Worm (Caenorhabditis elegans) whole organism, young adult: ENCODE measurements around the gene str-84.

Source experiments
- B0336.3 ChIP-seq: fragments of 200-800 bp; sonication (Bioruptor generic); IDR thresholded peaks from 2 replicates; pipeline ENCODE4 v1.3.6; 2022; ENCODE audit warnings: missing genetic modification characterization, missing compliant biosample characterization
- C06A6.2 ChIP-seq: fragments of 200-800 bp; sonication (Bioruptor generic); conservative IDR thresholded peaks from 2 replicates; pipeline ENCODE4 v1.3.6; 2022; ENCODE audit warnings: missing genetic modification characterization, missing compliant biosample characterization
- F10E7.11 ChIP-seq: sonication (generic microtip); optimal IDR thresholded peaks from 2 replicates; lab custom pipeline; 2017; ENCODE audit warnings: mild to moderate bottlenecking, missing genetic modification characterization, moderate library complexity, missing compliant biosample characterization
- F23B12.7 ChIP-seq: sonication (generic microtip); optimal IDR thresholded peaks from 2 replicates; lab custom pipeline; 2017; ENCODE audit warnings: missing genetic modification characterization, mild to moderate bottlenecking, missing compliant biosample characterization, antibody characterized with exemption, moderate library complexity; ENCODE audit not compliant: insufficient read depth
- F33H1.4 ChIP-seq: fragments of 200-800 bp; sonication (Bioruptor generic); IDR thresholded peaks from 2 replicates; pipeline ENCODE4 v1.3.6; 2022; ENCODE audit warnings: missing genetic modification reagents, missing genetic modification characterization, missing compliant biosample characterization
- Y53F4B.3 ChIP-seq: fragments of 200-800 bp; sonication (Bioruptor generic); IDR thresholded peaks from 2 replicates; pipeline ENCODE4 v1.3.6; 2022; ENCODE audit warnings: missing genetic modification reagents, missing genetic modification characterization, missing compliant biosample characterization
- Y67H2A.10 ChIP-seq: fragments of 200-800 bp; sonication (Bioruptor generic); conservative IDR thresholded peaks from 2 replicates; pipeline ENCODE4 v1.3.6; 2022; ENCODE audit warnings: missing genetic modification reagents, missing genetic modification characterization, missing compliant biosample characterization
- ama-1 ChIP-seq, 3 experiments: fragments of 150-350 bp in 1 of 3; sonication (generic microtip) in 2 of 3; optimal IDR thresholded peaks; 2 replicates each; lab custom pipeline; 2014 to 2018; ENCODE audit warnings: missing biosample characterization in 2 of 3, missing genetic modification characterization in 2 of 3, missing genetic modification reagents in 2 of 3
- aptf-3 ChIP-seq: fragments of 200-800 bp; sonication (Bioruptor generic); IDR thresholded peaks from 2 replicates; pipeline ENCODE4 v1.3.6; 2022; ENCODE audit warnings: missing genetic modification characterization, missing compliant biosample characterization
- athp-1 ChIP-seq: sonication (generic microtip); optimal IDR thresholded peaks from 2 replicates; lab custom pipeline; 2017; ENCODE audit warnings: mild to moderate bottlenecking, missing genetic modification characterization, missing compliant biosample characterization
- attf-5 ChIP-seq: fragments of 200-800 bp; sonication (Bioruptor generic); optimal IDR thresholded peaks from 2 replicates; lab custom pipeline; 2018; ENCODE audit warnings: mild to moderate bottlenecking, missing genetic modification characterization, missing compliant biosample characterization
- attf-6 ChIP-seq: fragments of 200-800 bp; sonication (Bioruptor generic); IDR thresholded peaks from 2 replicates; pipeline ENCODE4 v1.3.6; 2022; ENCODE audit warnings: missing genetic modification reagents, missing genetic modification characterization, missing compliant biosample characterization
- cebp-1 ChIP-seq, 2 experiments: fragments of 200-800 bp in 1 of 2; sonication (Bioruptor generic) in 1 of 2; sonication (generic microtip) in 1 of 2; IDR thresholded peaks in 1 of 2; optimal IDR thresholded peaks in 1 of 2; 2 replicates each; pipeline versions ENCODE4 v1.3.6 to Lab custom; 2017 to 2022; ENCODE audit warnings: missing compliant biosample characterization in 2 of 2, missing genetic modification characterization in 2 of 2, mild to moderate bottlenecking in 1 of 2, missing genetic modification reagents in 1 of 2, moderate library complexity in 1 of 2
- ceh-27 ChIP-seq: fragments of 200-800 bp; sonication (Bioruptor generic); optimal IDR thresholded peaks from 2 replicates; lab custom pipeline; 2018; ENCODE audit warnings: mild to moderate bottlenecking, missing genetic modification characterization, moderate library complexity, missing compliant biosample characterization
- efl-1 ChIP-seq: fragments of 150-350 bp; optimal IDR thresholded peaks from 2 replicates; lab custom pipeline; 2014; ENCODE audit warnings: missing biosample characterization, missing genetic modification reagents, missing genetic modification characterization
- egl-44 ChIP-seq: fragments of 200-800 bp; sonication (Bioruptor generic); IDR thresholded peaks from 2 replicates; pipeline ENCODE4 v1.3.6; 2022; ENCODE audit warnings: missing genetic modification reagents, missing genetic modification characterization, missing compliant biosample characterization
- hlh-12 ChIP-seq: sonication (generic microtip); optimal IDR thresholded peaks from 2 replicates; lab custom pipeline; 2016; ENCODE audit warnings: missing genetic modification characterization, missing compliant biosample characterization
- let-607 ChIP-seq, 2 experiments: fragments of 200-800 bp in 1 of 2; sonication (Bioruptor generic) in 1 of 2; sonication (generic microtip) in 1 of 2; optimal IDR thresholded peaks; 2 replicates each; lab custom pipeline; 2016 to 2018; ENCODE audit warnings: mild to moderate bottlenecking in 2 of 2, missing compliant biosample characterization in 2 of 2, missing genetic modification characterization in 2 of 2, moderate library complexity in 2 of 2, missing genotype in 1 of 2
- lin-35 ChIP-seq, 3 experiments: fragments of 150-350 bp in 2 of 3; sonication (generic microtip) in 1 of 3; optimal IDR thresholded peaks; 2 replicates each; lab custom pipeline; 2014 to 2018; ENCODE audit warnings: missing biosample characterization in 3 of 3, missing genetic modification characterization in 3 of 3, missing genetic modification reagents in 3 of 3
- lin-40 ChIP-seq: sonication (generic microtip); optimal IDR thresholded peaks from 2 replicates; lab custom pipeline; 2016; ENCODE audit warnings: missing genetic modification characterization, mild to moderate bottlenecking, missing compliant biosample characterization, missing genotype, missing genetic modification reagents
- lin-54 ChIP-seq: fragments of 200-800 bp; sonication (Bioruptor generic); optimal IDR thresholded peaks from 2 replicates; lab custom pipeline; 2018; ENCODE audit warnings: mild to moderate bottlenecking, missing genetic modification characterization, missing compliant biosample characterization
- lsl-1 ChIP-seq: fragments of 200-800 bp; sonication (Bioruptor generic); optimal IDR thresholded peaks from 2 replicates; lab custom pipeline; 2018; ENCODE audit warnings: mild to moderate bottlenecking, missing genetic modification characterization, moderate library complexity, missing compliant biosample characterization
- mxl-1 ChIP-seq: sonication (generic microtip); optimal IDR thresholded peaks from 2 replicates; lab custom pipeline; 2016; ENCODE audit warnings: missing genetic modification characterization, missing compliant biosample characterization
- nfya-2 ChIP-seq: fragments of 200-800 bp; sonication (Bioruptor generic); IDR thresholded peaks from 2 replicates; pipeline ENCODE4 v1.3.6; 2022; ENCODE audit warnings: missing genetic modification reagents, missing genetic modification characterization, missing compliant biosample characterization
- nfyb-1 ChIP-seq: fragments of 200-800 bp; sonication (Bioruptor generic); IDR thresholded peaks from 2 replicates; pipeline ENCODE4 v1.3.6; 2022; ENCODE audit warnings: missing genetic modification reagents, missing genetic modification characterization, missing compliant biosample characterization
- nhr-120 ChIP-seq: fragments of 200-800 bp; sonication (Bioruptor generic); IDR thresholded peaks from 2 replicates; pipeline ENCODE4 v1.3.6; 2022; ENCODE audit warnings: missing genetic modification characterization, missing compliant biosample characterization
- nhr-27 ChIP-seq: fragments of 200-800 bp; sonication (Bioruptor generic); optimal IDR thresholded peaks from 2 replicates; lab custom pipeline; 2018; ENCODE audit warnings: mild to moderate bottlenecking, missing genetic modification characterization, moderate library complexity, missing compliant biosample characterization
- nhr-80 ChIP-seq: sonication (generic microtip); optimal IDR thresholded peaks from 2 replicates; lab custom pipeline; 2016; ENCODE audit warnings: missing genetic modification characterization, missing compliant biosample characterization
- pbrm-1 ChIP-seq: fragments of 200-800 bp; sonication (Bioruptor generic); IDR thresholded peaks from 2 replicates; pipeline ENCODE4 v1.3.6; 2022; ENCODE audit warnings: missing genetic modification reagents, missing genetic modification characterization, missing compliant biosample characterization
- repo-1 ChIP-seq: sonication (generic microtip); optimal IDR thresholded peaks from 2 replicates; lab custom pipeline; 2017; ENCODE audit warnings: mild to moderate bottlenecking, missing genetic modification characterization, missing compliant biosample characterization
- sdz-38 ChIP-seq: sonication (generic microtip); optimal IDR thresholded peaks from 2 replicates; lab custom pipeline; 2016; ENCODE audit warnings: missing genotype, missing genetic modification characterization, missing compliant biosample characterization
- snpc-1.3 ChIP-seq: sonication (generic microtip); optimal IDR thresholded peaks from 2 replicates; lab custom pipeline; 2017; ENCODE audit warnings: missing genetic modification characterization, mild to moderate bottlenecking, missing compliant biosample characterization, antibody characterized with exemption, moderate library complexity, missing genotype, missing genetic modification reagents; ENCODE audit not compliant: insufficient read depth
- somi-1 ChIP-seq: fragments of 200-800 bp; sonication (Bioruptor generic); optimal IDR thresholded peaks from 2 replicates; lab custom pipeline; 2018; ENCODE audit warnings: mild to moderate bottlenecking, missing genetic modification characterization, missing compliant biosample characterization
- unc-62 ChIP-seq: fragments of 150-350 bp; optimal IDR thresholded peaks from 2 replicates; lab custom pipeline; 2014; ENCODE audit warnings: missing biosample characterization, missing genetic modification reagents, missing genetic modification characterization
- ztf-25 ChIP-seq: fragments of 200-800 bp; sonication (Bioruptor generic); IDR thresholded peaks from 2 replicates; pipeline ENCODE4 v1.3.6; 2022; ENCODE audit warnings: missing genetic modification reagents, missing genetic modification characterization, missing compliant biosample characterization
- ztf-26 ChIP-seq: sonication (generic microtip); optimal IDR thresholded peaks from 2 replicates; lab custom pipeline; 2017; ENCODE audit warnings: missing genetic modification characterization, missing compliant biosample characterization
- ztf-3 ChIP-seq: fragments of 200-800 bp; sonication (Bioruptor generic); optimal IDR thresholded peaks from 2 replicates; lab custom pipeline; 2018; ENCODE audit warnings: mild to moderate bottlenecking, missing genetic modification characterization, missing compliant biosample characterization
- ztf-6 ChIP-seq: fragments of 200-800 bp; sonication (Bioruptor generic); IDR thresholded peaks from 2 replicates; pipeline ENCODE4 v1.3.6; 2022; ENCODE audit warnings: missing genetic modification reagents, missing genetic modification characterization, missing compliant biosample characterization

str-84 gene

DNA sequence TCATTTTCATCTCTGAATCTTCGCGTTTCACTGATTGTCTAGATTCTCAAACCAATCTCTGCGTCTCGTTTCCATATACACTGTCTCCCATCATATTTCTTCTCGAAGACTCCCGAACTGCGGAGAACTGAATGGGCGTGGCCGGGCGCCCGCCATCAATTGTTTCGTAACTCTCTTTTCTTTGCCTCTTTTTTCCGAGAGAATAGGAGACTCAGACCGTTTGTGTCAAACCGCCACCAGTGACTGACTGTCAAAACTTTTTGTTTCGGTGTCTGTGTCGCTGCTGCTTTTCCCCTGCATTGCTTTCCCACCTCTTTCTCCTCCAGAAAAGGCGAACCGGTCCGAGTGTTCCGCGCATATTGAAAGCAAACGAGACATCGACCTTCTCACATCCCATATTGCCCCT, 44.6 kb downstream of the str-84 start, which contains the start of gene unc-23 (continued):
- no peak for TF ChIP-seq F23B12.7 (tag; lab: Kevin White, UChicago)
- TF ChIP-seq repo-1 (tag; lab: Kevin White, UChicago): peak; percentile 24
- no peak for TF ChIP-seq nhr-27
- TF ChIP-seq ztf-3 (GFP tag; lab: Kevin White, UChicago): peak; percentile 78
- no peak for TF ChIP-seq nfya-2 (GFP tag; lab: Robert Waterston, UW)
- peak; percentile 90 for TF ChIP-seq nfyb-1 (GFP tag; lab: Robert Waterston, UW)
- TF ChIP-seq Y53F4B.3: no peak
- no peak for TF ChIP-seq aptf-3 (GFP tag; lab: Robert Waterston, UW)
- peak; percentile 40 to 75 for TF ChIP-seq let-607 (tag; optimal IDR thresholded peaks at IDR 0.05; lab: Kevin White, UChicago)
- TF ChIP-seq attf-6: no peak
- TF ChIP-seq pbrm-1 (GFP tag; lab: Robert Waterston, UW): peak; percentile 75
- peak; percentile 79 for TF ChIP-seq somi-1
- TF ChIP-seq cebp-1 (GFP tag; IDR thresholded peaks at IDR 0.05; lab: Robert Waterston, UW): peak; percentile 95
- TF ChIP-seq cebp-1 (tag; optimal IDR thresholded peaks at IDR 0.05; lab: Kevin White, UChicago): peak; percentile 98
- TF ChIP-seq C06A6.2 (GFP tag; lab: Robert Waterston, UW): peak; percentile 66
- TF ChIP-seq nhr-120 (GFP tag; lab: Robert Waterston, UW): no peak
- TF ChIP-seq ztf-25 (GFP tag; lab: Robert Waterston, UW): no peak
- TF ChIP-seq F33H1.4 (GFP tag; lab: Robert Waterston, UW): no peak
- no peak for TF ChIP-seq sdz-38
- no peak for TF ChIP-seq F10E7.11
- peak; percentile 54 for TF ChIP-seq lin-54 (GFP tag; lab: Kevin White, UChicago)
- no peak for TF ChIP-seq ztf-6 (GFP tag; lab: Robert Waterston, UW)
- TF ChIP-seq egl-44: peak; percentile 48
- TF ChIP-seq lsl-1 (GFP tag; lab: Kevin White, UChicago): no peak
- TF ChIP-seq efl-1: no peak
- peak; percentile 73; the same call in 1 of the 2 replicates for TF ChIP-seq B0336.3 (GFP tag; lab: Robert Waterston, UW)
- no peak for TF ChIP-seq hlh-12
- no peak for TF ChIP-seq ceh-27
- peak; percentile 2 for TF ChIP-seq snpc-1.3 (tag; lab: Kevin White, UChicago)

DNA sequence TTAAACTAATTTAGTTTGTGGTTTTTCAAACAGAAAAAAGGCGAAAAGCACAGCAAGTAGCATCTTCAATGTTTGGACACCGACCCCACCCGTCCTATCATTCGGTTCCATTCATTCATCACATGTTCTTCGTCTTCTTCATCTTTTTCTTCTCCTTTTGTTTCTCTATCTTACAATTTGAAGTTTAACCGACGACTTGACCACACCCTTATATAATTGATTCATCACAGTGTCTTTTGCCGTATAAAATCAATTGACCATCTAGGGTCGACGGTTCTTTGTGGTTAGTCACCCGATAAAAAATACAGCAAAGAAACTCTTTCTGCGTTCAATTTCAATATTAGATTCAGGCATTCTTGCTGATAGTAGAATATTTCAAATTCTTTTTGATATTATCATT, 45.6 kb downstream of the str-84 start:
- peak; percentile 18 for TF ChIP-seq lin-40
- TF ChIP-seq nhr-80 (tag; lab: Kevin White, UChicago): peak; percentile 24
- TF ChIP-seq attf-6: 0 out of 2 replicates have a peak, but pooled peaks have one; percentile 16
- TF ChIP-seq unc-62 (GFP tag; lab: Kevin White, UChicago): no peak
- TF ChIP-seq ama-1 (optimal IDR thresholded peaks at IDR 0.05; lab: Kevin White, UChicago): peak; percentile 29
- TF ChIP-seq ama-1 (GFP tag; optimal IDR thresholded peaks at IDR 0.05; lab: Kevin White, UChicago): no peak
- TF ChIP-seq ztf-26 (tag; lab: Kevin White, UChicago): peak; percentile 18
- TF ChIP-seq C06A6.2 (GFP tag; lab: Robert Waterston, UW): 0 out of 2 replicates have a peak, but pooled peaks have one; percentile 9
- TF ChIP-seq B0336.3 (GFP tag; lab: Robert Waterston, UW): no peak
- peak; percentile 15 for TF ChIP-seq attf-5 (GFP tag; lab: Kevin White, UChicago)
- TF ChIP-seq cebp-1 (GFP tag; IDR thresholded peaks at IDR 0.05; lab: Robert Waterston, UW): no peak
- TF ChIP-seq cebp-1 (tag; optimal IDR thresholded peaks at IDR 0.05; lab: Kevin White, UChicago): peak; percentile 15
- peak; percentile 5 for TF ChIP-seq lin-54 (GFP tag; lab: Kevin White, UChicago)
- no peak for TF ChIP-seq F10E7.11

DNA sequence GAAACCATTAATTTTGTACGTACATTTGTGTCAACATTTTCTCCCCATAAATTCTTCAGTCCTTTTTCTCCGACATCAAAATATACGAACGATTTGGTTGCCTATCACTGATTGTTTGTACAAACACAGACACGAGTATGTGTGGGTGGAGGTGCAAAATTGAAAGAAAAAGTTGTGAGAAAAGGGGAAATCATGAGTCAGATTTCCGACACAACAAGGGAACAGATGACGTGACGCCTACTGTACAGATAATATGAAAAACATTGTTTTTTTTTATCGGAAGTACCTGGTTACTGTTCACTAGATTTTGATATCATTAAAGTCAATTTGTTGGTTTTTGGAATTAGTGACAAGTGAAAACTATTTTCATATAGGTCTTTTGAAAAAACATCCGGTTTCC, 46.5 kb downstream of the str-84 start:
- no peak for TF ChIP-seq F23B12.7 (tag; lab: Kevin White, UChicago)
- TF ChIP-seq pbrm-1 (GFP tag; lab: Robert Waterston, UW): no peak
- no peak for TF ChIP-seq F33H1.4 (GFP tag; lab: Robert Waterston, UW)
- no peak for TF ChIP-seq lin-35 (GFP tag; optimal IDR thresholded peaks at IDR 0.05; lab: Kevin White, UChicago)
- TF ChIP-seq athp-1 (tag; lab: Kevin White, UChicago): no peak
- no peak for TF ChIP-seq sdz-38
- no peak for TF ChIP-seq mxl-1
- TF ChIP-seq ztf-3 (GFP tag; lab: Kevin White, UChicago): no peak
- TF ChIP-seq Y67H2A.10 (GFP tag; lab: Robert Waterston, UW): no peak
